Fruit fly (Drosophila melanogaster) whole organism: Measurements from ENCODE around the gene snk.

Source experiments
- CG8478 ChIP-seq: fragments of >200 bp; optimal IDR thresholded peaks from 2 replicates; lab custom pipeline; 2018; ENCODE audit warnings: inconsistent platforms
- EcR ChIP-seq, 2 experiments: fragments of >200 bp; optimal IDR thresholded peaks; 2 replicates each; lab custom pipeline; 2017; ENCODE audit warnings: missing biosample characterization in 2 of 2, missing genetic modification characterization in 2 of 2, missing genetic modification reagents in 2 of 2
- psq ChIP-seq: fragments of >200 bp; optimal IDR thresholded peaks from 2 replicates; lab custom pipeline; 2017
- usp ChIP-seq: fragments of >200 bp; optimal IDR thresholded peaks from 2 replicates; lab custom pipeline; 2017; ENCODE audit warnings: missing biosample characterization, missing genetic modification characterization, mixed read lengths

DNA sequence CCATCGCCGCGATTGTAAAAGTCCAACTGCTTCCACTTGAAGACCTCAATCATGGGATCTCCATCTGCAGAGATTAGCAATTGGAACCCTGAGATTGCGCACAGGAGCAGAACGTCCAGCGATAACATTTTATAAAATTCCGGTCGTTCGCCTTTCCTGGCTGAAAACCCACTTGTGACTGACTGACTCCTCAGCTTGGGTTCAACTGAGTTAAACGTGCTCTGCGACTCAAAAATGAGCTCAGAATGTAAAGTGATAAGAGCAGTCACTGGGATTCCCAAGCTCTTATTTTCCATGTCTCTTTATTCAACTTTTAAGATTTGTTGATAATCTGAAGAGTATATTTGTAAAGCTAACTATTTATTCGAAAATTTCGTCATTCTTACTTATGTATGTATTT lies 49.6 kb downstream of the snk start, which contains the start of gene yellow-f:
- TF ChIP-seq EcR (GFP tag; optimal IDR thresholded peaks at IDR 0.05; lab: Kevin White, UChicago): no peak
- no peak for TF ChIP-seq usp (GFP tag; lab: Kevin White, UChicago)
- no peak for TF ChIP-seq psq
- TF ChIP-seq CG8478: no peak
